Worm (Caenorhabditis elegans) whole organism, young adult: ENCODE measurements around the gene T26C5.5.

Source experiments
- B0261.1 ChIP-seq: sonication (generic microtip); optimal IDR thresholded peaks from 2 replicates; lab custom pipeline; 2016; ENCODE audit warnings: mild to moderate bottlenecking, missing genetic modification characterization, moderate library complexity, missing compliant biosample characterization
- F10E7.11 ChIP-seq: sonication (generic microtip); optimal IDR thresholded peaks from 2 replicates; lab custom pipeline; 2017; ENCODE audit warnings: mild to moderate bottlenecking, missing genetic modification characterization, moderate library complexity, missing compliant biosample characterization
- F33H1.4 ChIP-seq: fragments of 200-800 bp; sonication (Bioruptor generic); IDR thresholded peaks from 2 replicates; pipeline ENCODE4 v1.3.6; 2022; ENCODE audit warnings: missing genetic modification reagents, missing genetic modification characterization, missing compliant biosample characterization
- F39B2.1 ChIP-seq: fragments of 200-800 bp; sonication (Bioruptor generic); IDR thresholded peaks from 2 replicates; pipeline ENCODE4 v1.3.6; 2022; ENCODE audit warnings: missing genetic modification reagents, missing genetic modification characterization, missing compliant biosample characterization
- F55B11.4 ChIP-seq: sonication (generic microtip); optimal IDR thresholded peaks from 2 replicates; lab custom pipeline; 2016; ENCODE audit warnings: missing compliant biosample characterization, missing genetic modification characterization, borderline replicate concordance; ENCODE audit not compliant: insufficient read depth
- Y53G8AR.9 ChIP-seq: fragments of 200-800 bp; sonication (Bioruptor generic); conservative IDR thresholded peaks from 2 replicates; pipeline ENCODE4 v1.3.6; 2022; ENCODE audit warnings: missing genetic modification reagents, missing genetic modification characterization, missing compliant biosample characterization
- Y67H2A.10 ChIP-seq: fragments of 200-800 bp; sonication (Bioruptor generic); conservative IDR thresholded peaks from 2 replicates; pipeline ENCODE4 v1.3.6; 2022; ENCODE audit warnings: missing genetic modification reagents, missing genetic modification characterization, missing compliant biosample characterization
- akir-1 ChIP-seq: fragments of 200-800 bp; sonication (Bioruptor generic); optimal IDR thresholded peaks from 2 replicates; lab custom pipeline; 2018; ENCODE audit warnings: mild to moderate bottlenecking, missing genetic modification characterization, moderate library complexity, missing compliant biosample characterization
- aptf-3 ChIP-seq: fragments of 200-800 bp; sonication (Bioruptor generic); IDR thresholded peaks from 2 replicates; pipeline ENCODE4 v1.3.6; 2022; ENCODE audit warnings: missing genetic modification characterization, missing compliant biosample characterization
- atf-7 ChIP-seq: sonication (generic microtip); optimal IDR thresholded peaks from 2 replicates; lab custom pipeline; 2017; ENCODE audit warnings: mild to moderate bottlenecking, missing genetic modification characterization, missing compliant biosample characterization
- attf-5 ChIP-seq: fragments of 200-800 bp; sonication (Bioruptor generic); optimal IDR thresholded peaks from 2 replicates; lab custom pipeline; 2018; ENCODE audit warnings: mild to moderate bottlenecking, missing genetic modification characterization, missing compliant biosample characterization
- bed-2 ChIP-seq: fragments of 200-800 bp; sonication (Bioruptor generic); IDR thresholded peaks from 2 replicates; pipeline ENCODE4 v1.3.6; 2022; ENCODE audit warnings: missing genetic modification reagents, missing genetic modification characterization, missing compliant biosample characterization
- ceh-91 ChIP-seq: fragments of 200-800 bp; sonication (Bioruptor generic); IDR thresholded peaks from 2 replicates; pipeline ENCODE4 v1.3.6; 2022; ENCODE audit warnings: missing genetic modification reagents, missing genetic modification characterization, missing compliant biosample characterization
- dpl-1 ChIP-seq: fragments of 150-350 bp; optimal IDR thresholded peaks from 2 replicates; lab custom pipeline; 2014; ENCODE audit warnings: missing biosample characterization, missing genetic modification reagents, missing genetic modification characterization
- efl-1 ChIP-seq: fragments of 150-350 bp; optimal IDR thresholded peaks from 2 replicates; lab custom pipeline; 2014; ENCODE audit warnings: missing biosample characterization, missing genetic modification reagents, missing genetic modification characterization
- ekl-4 ChIP-seq: fragments of 200-800 bp; sonication (Bioruptor generic); IDR thresholded peaks from 2 replicates; pipeline ENCODE4 v1.3.6; 2022; ENCODE audit warnings: missing genetic modification reagents, missing genetic modification characterization, missing compliant biosample characterization
- hlh-12 ChIP-seq: sonication (generic microtip); optimal IDR thresholded peaks from 2 replicates; lab custom pipeline; 2016; ENCODE audit warnings: missing genetic modification characterization, missing compliant biosample characterization
- hmg-1.2 ChIP-seq: fragments of 200-800 bp; sonication (Bioruptor generic); IDR thresholded peaks from 2 replicates; pipeline ENCODE4 v1.3.6; 2022; ENCODE audit warnings: missing genetic modification reagents, missing genetic modification characterization, missing compliant biosample characterization
- hrde-1 ChIP-seq: sonication (generic microtip); optimal IDR thresholded peaks from 2 replicates; lab custom pipeline; 2016; ENCODE audit warnings: missing genetic modification characterization, mild to moderate bottlenecking, missing compliant biosample characterization, moderate library complexity, missing genotype, missing genetic modification reagents, borderline replicate concordance
- let-607 ChIP-seq, 2 experiments: fragments of 200-800 bp in 1 of 2; sonication (Bioruptor generic) in 1 of 2; sonication (generic microtip) in 1 of 2; optimal IDR thresholded peaks; 2 replicates each; lab custom pipeline; 2016 to 2018; ENCODE audit warnings: mild to moderate bottlenecking in 2 of 2, missing compliant biosample characterization in 2 of 2, missing genetic modification characterization in 2 of 2, moderate library complexity in 2 of 2, missing genotype in 1 of 2
- lin-40 ChIP-seq: sonication (generic microtip); optimal IDR thresholded peaks from 2 replicates; lab custom pipeline; 2016; ENCODE audit warnings: missing genetic modification characterization, mild to moderate bottlenecking, missing compliant biosample characterization, missing genotype, missing genetic modification reagents
- lsy-27 ChIP-seq: sonication (generic microtip); optimal IDR thresholded peaks from 2 replicates; lab custom pipeline; 2017; ENCODE audit warnings: missing genetic modification characterization, mild to moderate bottlenecking, missing compliant biosample characterization, antibody characterized with exemption, missing genotype, borderline replicate concordance; ENCODE audit not compliant: insufficient read depth
- madf-10 ChIP-seq: sonication (generic microtip); optimal IDR thresholded peaks from 2 replicates; lab custom pipeline; 2016; ENCODE audit warnings: mild to moderate bottlenecking, missing genetic modification characterization, missing compliant biosample characterization
- madf-3 ChIP-seq: fragments of 200-800 bp; sonication (Bioruptor generic); IDR thresholded peaks from 2 replicates; pipeline ENCODE4 v1.3.6; 2022; ENCODE audit warnings: missing genetic modification reagents, missing genetic modification characterization, missing compliant biosample characterization
- madf-6 ChIP-seq: fragments of 200-800 bp; sonication (Bioruptor generic); IDR thresholded peaks from 2 replicates; pipeline ENCODE4 v1.3.6; 2022; ENCODE audit warnings: missing genetic modification reagents, missing genetic modification characterization, missing compliant biosample characterization
- madf-8 ChIP-seq: fragments of 200-800 bp; sonication (Bioruptor generic); conservative IDR thresholded peaks from 2 replicates; pipeline ENCODE4 v1.3.6; 2022; ENCODE audit warnings: missing genetic modification reagents, missing genetic modification characterization, missing compliant biosample characterization
- mxl-1 ChIP-seq: sonication (generic microtip); optimal IDR thresholded peaks from 2 replicates; lab custom pipeline; 2016; ENCODE audit warnings: missing genetic modification characterization, missing compliant biosample characterization
- nfya-1 ChIP-seq: sonication (generic microtip); optimal IDR thresholded peaks from 2 replicates; lab custom pipeline; 2017; ENCODE audit warnings: antibody characterized with exemption, missing compliant biosample characterization, missing genetic modification characterization, borderline replicate concordance; ENCODE audit not compliant: insufficient read depth
- nfya-2 ChIP-seq: fragments of 200-800 bp; sonication (Bioruptor generic); IDR thresholded peaks from 2 replicates; pipeline ENCODE4 v1.3.6; 2022; ENCODE audit warnings: missing genetic modification reagents, missing genetic modification characterization, missing compliant biosample characterization
- nhr-80 ChIP-seq: sonication (generic microtip); optimal IDR thresholded peaks from 2 replicates; lab custom pipeline; 2016; ENCODE audit warnings: missing genetic modification characterization, missing compliant biosample characterization
- pbrm-1 ChIP-seq: fragments of 200-800 bp; sonication (Bioruptor generic); IDR thresholded peaks from 2 replicates; pipeline ENCODE4 v1.3.6; 2022; ENCODE audit warnings: missing genetic modification reagents, missing genetic modification characterization, missing compliant biosample characterization
- pha-4 ChIP-seq: fragments of 150-350 bp; sonication (generic microtip); optimal IDR thresholded peaks from 2 replicates; lab custom pipeline; 2014; ENCODE audit warnings: missing biosample characterization, missing genetic modification reagents, missing genetic modification characterization
- rcor-1 ChIP-seq: fragments of 200-800 bp; sonication (Bioruptor generic); IDR thresholded peaks from 2 replicates; pipeline ENCODE4 v1.3.6; 2022; ENCODE audit warnings: missing genetic modification reagents, missing genetic modification characterization, missing compliant biosample characterization
- repo-1 ChIP-seq: sonication (generic microtip); optimal IDR thresholded peaks from 2 replicates; lab custom pipeline; 2017; ENCODE audit warnings: mild to moderate bottlenecking, missing genetic modification characterization, missing compliant biosample characterization
- snpc-1.1 ChIP-seq: sonication (generic microtip); optimal IDR thresholded peaks from 2 replicates; lab custom pipeline; 2017; ENCODE audit warnings: missing genetic modification characterization, mild to moderate bottlenecking, missing compliant biosample characterization, antibody characterized with exemption, moderate library complexity, missing genotype, missing genetic modification reagents; ENCODE audit not compliant: insufficient read depth
- snpc-4 ChIP-seq, 5 experiments: fragments of 150-350 bp in 1 of 5; sonication (generic microtip) in 4 of 5; optimal IDR thresholded peaks; 2 replicates each; lab custom pipeline; 2014 to 2018; ENCODE audit warnings: missing genetic modification characterization in 5 of 5, missing biosample characterization in 3 of 5, antibody characterized with exemption in 2 of 5, mild to moderate bottlenecking in 2 of 5, missing compliant biosample characterization in 2 of 5, missing genotype in 2 of 5, moderate library complexity in 2 of 5, missing genetic modification reagents in 1 of 5
- tbp1 ChIP-seq: fragments of 200-800 bp; sonication (Bioruptor generic); optimal IDR thresholded peaks from 2 replicates; lab custom pipeline; 2018; ENCODE audit warnings: mild to moderate bottlenecking, missing genetic modification characterization, missing compliant biosample characterization
- xnd-1 ChIP-seq: sonication (generic microtip); optimal IDR thresholded peaks from 2 replicates; lab custom pipeline; 2016; ENCODE audit warnings: missing genotype, missing genetic modification reagents, missing genetic modification characterization, missing compliant biosample characterization
- ztf-26 ChIP-seq: sonication (generic microtip); optimal IDR thresholded peaks from 2 replicates; lab custom pipeline; 2017; ENCODE audit warnings: missing genetic modification characterization, missing compliant biosample characterization

T26C5.5 gene

DNA sequence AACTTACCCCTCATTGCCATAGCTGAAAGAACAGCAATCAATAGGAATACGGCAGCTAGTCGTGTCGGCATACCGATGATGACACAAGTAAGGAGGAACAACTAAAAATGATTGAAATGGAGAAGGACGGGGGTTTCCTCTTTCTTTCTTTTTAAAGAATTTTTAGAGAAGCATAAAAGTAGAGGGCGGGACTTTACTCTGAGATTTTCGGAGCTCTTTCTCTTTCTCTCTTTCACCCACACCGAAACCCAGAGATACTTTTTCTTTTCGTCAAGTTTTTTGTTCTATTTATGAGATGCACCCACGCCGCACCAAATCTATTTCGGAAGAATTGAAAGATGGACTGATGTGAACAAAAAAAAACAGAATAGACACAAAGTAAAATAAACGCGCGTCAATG lies at the start of gene T26C5.5:
T26C5.5 (minus strand) TSS at position 101 of the 400 bp plus-strand sequence.
- TF ChIP-seq snpc-1.1: no peak
- TF ChIP-seq F10E7.11 (tag; lab: Kevin White, UChicago): no peak
- TF ChIP-seq B0261.1 (tag; lab: Kevin White, UChicago): no peak
- TF ChIP-seq nfya-1 (tag; lab: Kevin White, UChicago): no peak
- no peak for TF ChIP-seq rcor-1 (GFP tag; lab: Robert Waterston, UW)
- no peak for TF ChIP-seq pbrm-1 (GFP tag; lab: Robert Waterston, UW)
- no peak for TF ChIP-seq tbp1 (GFP tag; lab: Kevin White, UChicago)
- TF ChIP-seq madf-3 (GFP tag; lab: Robert Waterston, UW): no peak
- TF ChIP-seq Y53G8AR.9: no peak
- no peak for TF ChIP-seq Y67H2A.10 (GFP tag; lab: Robert Waterston, UW)

- TF ChIP-seq efl-1 (GFP tag; lab: Kevin White, UChicago) (no peak), repo-1 (tag; lab: Kevin White, UChicago) (no peak), nfya-1 (tag; lab: Kevin White, UChicago) (no peak), atf-7 (tag; lab: Kevin White, UChicago) (no peak), mxl-1 (no peak), ztf-26 (no peak), madf-10 (tag; lab: Kevin White, UChicago) (no peak), lsy-27 (no peak), hrde-1 (no peak), nfya-2 (GFP tag; lab: Robert Waterston, UW) (no peak), lin-40 (tag; lab: Kevin White, UChicago) (no peak), bed-2 (GFP tag; lab: Robert Waterston, UW) (no peak)
These were observed 49.1 kb upstream of the T26C5.5 start, which contains the start of gene C01G6.9 for ce11 chrII:9295678-9296077. C01G6.9 (minus strand) TSS chrII:9295818.

- TF ChIP-seq nhr-80 (tag; lab: Kevin White, UChicago) (peak; percentile 86), hlh-12 (tag; lab: Kevin White, UChicago) (no peak), let-607 (tag; optimal IDR thresholded peaks at IDR 0.05; lab: Kevin White, UChicago) (peak in 1 of 2 experiments; percentile 26), F55B11.4 (tag; lab: Kevin White, UChicago) (no peak)
These were observed 45.1 kb upstream of the T26C5.5 start, which contains the start of gene acs-7 for ce11 chrII:9291632-9292031. acs-7 (plus strand) TSS chrII:9292017.

ce11 chrII:9289127-9289526 lies 42.6 kb upstream of the T26C5.5 start:
- no peak for TF ChIP-seq snpc-4 (GFP tag; optimal IDR thresholded peaks at IDR 0.05; lab: Kevin White, UChicago)
- TF ChIP-seq snpc-4 (tag; optimal IDR thresholded peaks at IDR 0.05; lab: Kevin White, UChicago): no peak
- TF ChIP-seq F39B2.1 (GFP tag; lab: Robert Waterston, UW): no peak
- no peak for TF ChIP-seq attf-5 (GFP tag; lab: Kevin White, UChicago)
- peak; percentile 26; the same call in 1 of the 2 replicates for TF ChIP-seq ekl-4 (GFP tag; lab: Robert Waterston, UW)
- TF ChIP-seq aptf-3 (GFP tag; lab: Robert Waterston, UW): no peak
- TF ChIP-seq dpl-1: peak; percentile 1
- peak; percentile 85 for TF ChIP-seq madf-6 (GFP tag; lab: Robert Waterston, UW)
- peak; percentile 29; the same call in 1 of the 2 replicates for TF ChIP-seq ceh-91 (GFP tag; lab: Robert Waterston, UW)
- no peak for TF ChIP-seq F55B11.4 (tag; lab: Kevin White, UChicago)
- peak; percentile 23; the same call in 1 of the 2 replicates for TF ChIP-seq hmg-1.2 (GFP tag; lab: Robert Waterston, UW)
- no peak for TF ChIP-seq akir-1 (GFP tag; lab: Kevin White, UChicago)
- peak; percentile 49 for TF ChIP-seq F33H1.4
- no peak for TF ChIP-seq pha-4 (tag; lab: Kevin White, UChicago)
- peak; percentile 55 for TF ChIP-seq madf-8 (GFP tag; lab: Robert Waterston, UW)
- TF ChIP-seq efl-1 (GFP tag; lab: Kevin White, UChicago): peak; percentile 73
- TF ChIP-seq xnd-1: peak; percentile 70
